Fruit fly (Drosophila melanogaster) whole organism, prepupa: ENCODE data around the gene CG43675.

ENCODE experiments used
- CG11902 ChIP-seq: fragments of 200-800 bp; sonication (Bioruptor generic); optimal IDR thresholded peaks from 3 replicates; lab custom pipeline; 2016; ENCODE audit warnings: missing biosample characterization, missing genetic modification characterization
- Hr38 ChIP-seq: sonication (Bioruptor generic); optimal IDR thresholded peaks from 2 replicates; lab custom pipeline; 2016; ENCODE audit warnings: missing biosample characterization, missing genetic modification characterization
- Sox102F ChIP-seq: fragments of 200-800 bp; sonication (Bioruptor generic); optimal IDR thresholded peaks from 2 replicates; lab custom pipeline; 2016; ENCODE audit warnings: missing biosample characterization, mild to moderate bottlenecking, missing genetic modification characterization
- Sox15 ChIP-seq: fragments of 200-800 bp; sonication (Bioruptor generic); optimal IDR thresholded peaks from 3 replicates; lab custom pipeline; 2016; ENCODE audit warnings: missing biosample characterization, missing genetic modification characterization
- esn ChIP-seq: fragments of 200-800 bp; sonication (Bioruptor generic); optimal IDR thresholded peaks from 2 replicates; lab custom pipeline; 2016; ENCODE audit warnings: missing biosample characterization, mild to moderate bottlenecking, missing genetic modification characterization, moderate library complexity
- salr ChIP-seq, 2 experiments: fragments of 200-800 bp; sonication (Bioruptor generic); optimal IDR thresholded peaks; 3 replicates each; lab custom pipeline; 2016 to 2018; ENCODE audit warnings: missing biosample characterization in 2 of 2, missing genetic modification characterization in 2 of 2, mild to moderate bottlenecking in 1 of 2

DNA sequence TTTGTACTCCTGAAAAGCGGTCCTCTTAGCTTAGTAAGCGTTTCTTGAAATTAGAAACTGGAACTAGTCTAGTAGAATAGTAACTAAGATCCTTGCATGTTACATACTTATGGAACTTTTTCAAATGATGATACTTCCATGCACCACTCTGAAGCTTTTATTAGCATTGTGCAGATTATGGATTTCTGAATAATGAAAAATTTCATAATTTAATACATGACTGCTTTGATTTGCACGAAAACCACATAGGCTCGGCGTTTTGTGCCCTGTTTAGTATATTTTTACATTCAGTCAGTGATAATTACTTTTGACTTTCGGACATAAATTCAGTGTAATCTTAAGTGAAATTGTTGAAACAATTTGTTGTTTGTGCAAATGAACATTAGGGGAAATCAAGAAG, at the start of gene CG43675:
- TF ChIP-seq Sox15 (GFP tag; lab: Kevin White, UChicago) (no peak), Sox102F (no peak), Hr38 (GFP tag; lab: Kevin White, UChicago) (no peak), esn (no peak), salr (GFP tag; optimal IDR thresholded peaks at IDR 0.05; lab: Kevin White, UChicago) (no peak), CG11902 (no peak)
